Worm (Caenorhabditis elegans) whole organism, late embryonic: Measurements from ENCODE around the gene ttll-5.
"Not testable (repeated sequence)": the region's sequence is repeated elsewhere in the genome, so short reads cannot be mapped to it uniquely, and the experiment has no call there.

Experiments
- C38D4.7 ChIP-seq: fragments of 200-800 bp; sonication (Bioruptor generic); optimal IDR thresholded peaks from 2 replicates; lab custom pipeline; 2018; ENCODE audit warnings: mild to moderate bottlenecking, missing genetic modification characterization, moderate library complexity, missing compliant biosample characterization
- ama-1 ChIP-seq: fragments of 150-350 bp; optimal IDR thresholded peaks from 2 replicates; lab custom pipeline; 2014
- fkh-10 ChIP-seq: fragments of 150-350 bp; optimal IDR thresholded peaks from 2 replicates; lab custom pipeline; 2014; ENCODE audit warnings: missing biosample characterization, missing genetic modification reagents, missing genetic modification characterization
- hlh-30 ChIP-seq: sonication (generic microtip); optimal IDR thresholded peaks from 2 replicates; lab custom pipeline; 2017; ENCODE audit warnings: antibody characterized with exemption, missing genetic modification characterization, missing compliant biosample characterization; ENCODE audit not compliant: insufficient read depth
- pros-1 ChIP-seq: fragments of 150-350 bp; optimal IDR thresholded peaks from 2 replicates; lab custom pipeline; 2014; ENCODE audit warnings: missing biosample characterization, missing genetic modification reagents, missing genetic modification characterization

ce11 chrV:11480734-11481133, 28.1 kb upstream of the ttll-5 start, which contains the start of gene T11F9.14:
- not testable (repeated sequence) for TF ChIP-seq C38D4.7 (GFP tag; lab: Kevin White, UChicago); hlh-30 (tag; lab: Kevin White, UChicago); fkh-10; pros-1; ama-1
